Worm (Caenorhabditis elegans) whole organism, L1 larva: ENCODE data around the gene pnp-1.

Source experiments
- alr-1 ChIP-seq: fragments of 200-800 bp; sonication (Bioruptor generic); optimal IDR thresholded peaks from 2 replicates; lab custom pipeline; 2018; ENCODE audit warnings: borderline replicate concordance, mild to moderate bottlenecking, missing genetic modification characterization, missing compliant biosample characterization
- fkh-10 ChIP-seq: sonication (generic microtip); optimal IDR thresholded peaks from 2 replicates; lab custom pipeline; 2017; ENCODE audit warnings: missing biosample characterization, missing genetic modification reagents, missing genetic modification characterization
- sox-4 ChIP-seq: sonication (generic microtip); optimal IDR thresholded peaks from 2 replicates; lab custom pipeline; 2016; ENCODE audit warnings: missing genetic modification characterization, missing compliant biosample characterization

- TF ChIP-seq alr-1 (tag; lab: Kevin White, UChicago) (no peak), fkh-10 (GFP tag; lab: Kevin White, UChicago) (no peak), sox-4 (tag; lab: Kevin White, UChicago) (no peak)
Measured at ce11 chrIV:306572-306971, 8.5 kb upstream of the pnp-1 start.
